Fruit fly (Drosophila melanogaster): ENCODE data around the gene CG17292.

Gene CG17292

dm6 chr2L:8328526-8329097 is 41.6 kb upstream of the CG17292 start:
- TF ChIP-seq CG16813 (GFP tag; IDR thresholded peaks at IDR 0.05; ENCODE audit: partially characterized antibody): no peak
- TF ChIP-seq CG13287 (GFP tag; IDR thresholded peaks at IDR 0.05; ENCODE audit: partially characterized antibody): peak; percentile 24; the same call in 1 of the 2 replicates
- TF ChIP-seq Rx (GFP tag; IDR thresholded peaks at IDR 0.05): no peak
- no peak for TF ChIP-seq BEAF-32 (GFP tag; optimal IDR thresholded peaks at IDR 0.05)
- no peak for TF ChIP-seq slp2 (GFP tag; optimal IDR thresholded peaks at IDR 0.05)
- TF ChIP-seq gem (tag; optimal IDR thresholded peaks at IDR 0.05): peak; percentile 51
- TF ChIP-seq Deaf1 (tag; optimal IDR thresholded peaks at IDR 0.05): peak; percentile 56
- peak; percentile 34 to 47 for TF ChIP-seq Trl (optimal IDR thresholded peaks at IDR 0.05)
- TF ChIP-seq Trl (GFP tag; optimal IDR thresholded peaks at IDR 0.05): no peak
- no peak for TF ChIP-seq ab (GFP tag; optimal IDR thresholded peaks at IDR 0.05)
- TF ChIP-seq CG34224 (GFP tag; IDR thresholded peaks at IDR 0.05; ENCODE audit: partially characterized antibody): no peak
- TF ChIP-seq psq (GFP tag; optimal IDR thresholded peaks at IDR 0.05): no peak
- no peak for TF ChIP-seq CG15269 (tag; optimal IDR thresholded peaks at IDR 0.05)
- peak; percentile 13 for TF ChIP-seq Med (GFP tag)
- no peak for TF ChIP-seq CG4282 (GFP tag; optimal IDR thresholded peaks at IDR 0.05)
- peak; percentile 93 for TF ChIP-seq chinmo (GFP tag; IDR thresholded peaks at IDR 0.05; ENCODE audit: partially characterized antibody)
- peak; percentile 72 for TF ChIP-seq CG34376 (GFP tag; optimal IDR thresholded peaks at IDR 0.05)
- TF ChIP-seq trem (tag; optimal IDR thresholded peaks at IDR 0.05): no peak
- TF ChIP-seq ftz-f1 (GFP tag; optimal IDR thresholded peaks at IDR 0.05): no peak

dm6 chr2L:8333185-8333584 is 37.1 kb upstream of the CG17292 start:
- peak; percentile 4 for TF ChIP-seq phol (tag; optimal IDR thresholded peaks at IDR 0.05)
- TF ChIP-seq Hsf (GFP tag; optimal IDR thresholded peaks at IDR 0.05): no peak
- TF ChIP-seq CG10654 (GFP tag; optimal IDR thresholded peaks at IDR 0.05): no peak
- no peak for TF ChIP-seq usp (GFP tag; optimal IDR thresholded peaks at IDR 0.05)
- no peak for TF ChIP-seq CG7786 (GFP tag; optimal IDR thresholded peaks at IDR 0.05)
- TF ChIP-seq ato (GFP tag; IDR thresholded peaks at IDR 0.05; ENCODE audit: partially characterized antibody): no peak
- no peak for TF ChIP-seq HLHmδ (GFP tag; optimal IDR thresholded peaks at IDR 0.05)
- TF ChIP-seq cwo (GFP tag; optimal IDR thresholded peaks at IDR 0.05): peak; percentile 12
- TF ChIP-seq Aef1 (GFP tag; IDR thresholded peaks at IDR 0.05): no peak
- no peak for TF ChIP-seq CG11723 (GFP tag; optimal IDR thresholded peaks at IDR 0.05)
- TF ChIP-seq bigmax (GFP tag; optimal IDR thresholded peaks at IDR 0.05): no peak
- TF ChIP-seq Atf3 (GFP tag; optimal IDR thresholded peaks at IDR 0.05): no peak
- TF ChIP-seq CoRest (tag; optimal IDR thresholded peaks at IDR 0.05): peak; percentile 20
- no peak for TF ChIP-seq esg (GFP tag; conservative IDR thresholded peaks at IDR 0.05)
- no peak for TF ChIP-seq Poxn (GFP tag; IDR thresholded peaks at IDR 0.05)
- TF ChIP-seq fru (optimal IDR thresholded peaks at IDR 0.05): no peak
- TF ChIP-seq dpn (GFP tag; optimal IDR thresholded peaks at IDR 0.05): no peak
- no peak for TF ChIP-seq tgo (GFP tag; IDR thresholded peaks at IDR 0.05)
- TF ChIP-seq abd-A (tag; optimal IDR thresholded peaks at IDR 0.05): peak; percentile 7
- TF ChIP-seq dmrt11E (tag; optimal IDR thresholded peaks at IDR 0.05): no peak
- TF ChIP-seq CG7357 (GFP tag; IDR thresholded peaks at IDR 0.05): no peak
- peak; percentile 54 for TF ChIP-seq Meics (GFP tag; optimal IDR thresholded peaks at IDR 0.05)
- TF ChIP-seq CG7372 (GFP tag; IDR thresholded peaks at IDR 0.05): no peak
- peak; percentile 40 for TF ChIP-seq Fer1 (GFP tag; optimal IDR thresholded peaks at IDR 0.05)
- TF ChIP-seq CG3726 (GFP tag; IDR thresholded peaks at IDR 0.05): no peak
- no peak for TF ChIP-seq CG4707 (GFP tag; optimal IDR thresholded peaks at IDR 0.05)
- TF ChIP-seq CG9876 (GFP tag; optimal IDR thresholded peaks at IDR 0.05): no peak
- TF ChIP-seq aop (GFP tag; IDR thresholded peaks at IDR 0.05): no peak
- no peak for TF ChIP-seq trem (tag; optimal IDR thresholded peaks at IDR 0.05)
- no peak for TF ChIP-seq CG3995 (GFP tag; optimal IDR thresholded peaks at IDR 0.05)
- no peak for TF ChIP-seq jigr1 (GFP tag; IDR thresholded peaks at IDR 0.05)
- no peak for TF ChIP-seq CG10543 (GFP tag; optimal IDR thresholded peaks at IDR 0.05)
- TF ChIP-seq gem (tag; optimal IDR thresholded peaks at IDR 0.05): peak; percentile 19
- no peak for TF ChIP-seq tap (tag; optimal IDR thresholded peaks at IDR 0.05)
